Worm (Caenorhabditis elegans) whole organism, L1 larva: Measurements from ENCODE around the gene T12A7.2.

Experiments used
- ceh-8 ChIP-seq: fragments of 200-800 bp; sonication (Bioruptor generic); optimal IDR thresholded peaks from 2 replicates; lab custom pipeline; 2018; ENCODE audit warnings: mild to moderate bottlenecking, missing genetic modification characterization, moderate library complexity, missing compliant biosample characterization
- ceh-90 ChIP-seq: sonication (generic microtip); optimal IDR thresholded peaks from 2 replicates; lab custom pipeline; 2016; ENCODE audit warnings: missing genetic modification characterization, missing compliant biosample characterization
- ces-1 ChIP-seq: fragments of 150-350 bp; optimal IDR thresholded peaks from 2 replicates; lab custom pipeline; 2014; ENCODE audit warnings: missing biosample characterization, missing genetic modification reagents, missing genetic modification characterization
- dsc-1 ChIP-seq: sonication (generic microtip); optimal IDR thresholded peaks from 2 replicates; lab custom pipeline; 2016; ENCODE audit warnings: mild to moderate bottlenecking, missing genetic modification characterization, missing compliant biosample characterization
- efl-1 ChIP-seq, 4 experiments: fragments of 150-350 bp; optimal IDR thresholded peaks in 3 of 4; peaks in 1 of 4; 1 replicate in 1 of 4; 2 replicates in 3 of 4; lab custom pipeline; 2014; ENCODE audit warnings: missing biosample characterization in 2 of 4, missing genetic modification characterization in 2 of 4, missing genetic modification reagents in 2 of 4
- egl-13 ChIP-seq: sonication (generic microtip); optimal IDR thresholded peaks from 2 replicates; lab custom pipeline; 2016; ENCODE audit warnings: missing genotype, missing genetic modification reagents, missing genetic modification characterization, missing compliant biosample characterization
- egl-27 ChIP-seq, 2 experiments: fragments of 150-350 bp in 1 of 2; sonication (generic microtip); optimal IDR thresholded peaks; 3 replicates each; lab custom pipeline; 2017 to 2018; ENCODE audit warnings: missing biosample characterization in 2 of 2, missing genetic modification characterization in 2 of 2, missing genetic modification reagents in 2 of 2
- elt-2 ChIP-seq: sonication (generic microtip); optimal IDR thresholded peaks from 2 replicates; lab custom pipeline; 2016; ENCODE audit warnings: missing genetic modification characterization, mild to moderate bottlenecking, inconsistent platforms, missing compliant biosample characterization, missing genetic modification reagents
- elt-3 ChIP-seq, 6 experiments: fragments of 150-350 bp in 1 of 6; sonication (generic microtip); optimal IDR thresholded peaks; 2 replicates each; lab custom pipeline; 2017 to 2018; ENCODE audit warnings: missing biosample characterization in 6 of 6, missing genetic modification characterization in 6 of 6, inconsistent platforms in 1 of 6
- fkh-10 ChIP-seq: sonication (generic microtip); optimal IDR thresholded peaks from 2 replicates; lab custom pipeline; 2017; ENCODE audit warnings: missing biosample characterization, missing genetic modification reagents, missing genetic modification characterization
- fkh-4 ChIP-seq: sonication (generic microtip); optimal IDR thresholded peaks from 2 replicates; lab custom pipeline; 2016; ENCODE audit warnings: missing compliant biosample characterization, missing genetic modification characterization, borderline replicate concordance
- lin-14 ChIP-seq: fragments of 200-800 bp; sonication (Bioruptor generic); optimal IDR thresholded peaks from 2 replicates; lab custom pipeline; 2018; ENCODE audit warnings: mild to moderate bottlenecking, missing genetic modification characterization, moderate library complexity, missing compliant biosample characterization
- lin-15B ChIP-seq: fragments of 150-350 bp; sonication (generic microtip); optimal IDR thresholded peaks from 3 replicates; lab custom pipeline; 2014; ENCODE audit warnings: missing biosample characterization, missing genetic modification characterization
- lin-39 ChIP-seq: fragments of 150-350 bp; optimal IDR thresholded peaks from 2 replicates; lab custom pipeline; 2014; ENCODE audit warnings: missing biosample characterization, missing genetic modification reagents, missing genetic modification characterization
- lir-3 ChIP-seq: sonication (generic microtip); optimal IDR thresholded peaks from 2 replicates; lab custom pipeline; 2016; ENCODE audit warnings: mild to moderate bottlenecking, missing genetic modification characterization, moderate library complexity, missing compliant biosample characterization; ENCODE audit not compliant: poor library complexity
- lsy-2 ChIP-seq, 2 experiments: fragments of 150-350 bp; optimal IDR thresholded peaks; 2 replicates each; lab custom pipeline; 2014; ENCODE audit warnings: missing biosample characterization in 2 of 2, missing genetic modification characterization in 2 of 2
- nhr-19 ChIP-seq: fragments of 200-800 bp; sonication (Bioruptor generic); conservative IDR thresholded peaks from 2 replicates; pipeline ENCODE4 v1.3.6; 2022; ENCODE audit warnings: missing genetic modification characterization, missing compliant biosample characterization
- nhr-47 ChIP-seq: sonication (generic microtip); optimal IDR thresholded peaks from 2 replicates; lab custom pipeline; 2016; ENCODE audit warnings: mild to moderate bottlenecking, missing genetic modification characterization, moderate library complexity, missing compliant biosample characterization
- nhr-71 ChIP-seq: sonication (generic microtip); optimal IDR thresholded peaks from 2 replicates; lab custom pipeline; 2016; ENCODE audit warnings: mild to moderate bottlenecking, missing genetic modification characterization, moderate library complexity, missing compliant biosample characterization
- nhr-76 ChIP-seq: sonication (generic microtip); optimal IDR thresholded peaks from 2 replicates; lab custom pipeline; 2017; ENCODE audit warnings: missing biosample characterization, missing genetic modification characterization
- nhr-85 ChIP-seq: sonication (generic microtip); peaks from one replicate; lab custom pipeline; 2016; ENCODE audit warnings: missing genetic modification characterization, inconsistent platforms, missing compliant biosample characterization
- pag-3 ChIP-seq: sonication (generic microtip); optimal IDR thresholded peaks from 2 replicates; lab custom pipeline; 2017; ENCODE audit warnings: missing genetic modification characterization, mild to moderate bottlenecking, missing compliant biosample characterization, antibody characterized with exemption, borderline replicate concordance; ENCODE audit not compliant: insufficient read depth
- rnt-1 ChIP-seq: sonication (generic microtip); optimal IDR thresholded peaks from 2 replicates; lab custom pipeline; 2016; ENCODE audit warnings: mild to moderate bottlenecking, missing genetic modification characterization, moderate library complexity, missing compliant biosample characterization
- sup-37 ChIP-seq: fragments of 200-800 bp; sonication (Bioruptor generic); optimal IDR thresholded peaks from 2 replicates; lab custom pipeline; 2018; ENCODE audit warnings: mild to moderate bottlenecking, missing genetic modification characterization, missing compliant biosample characterization
- unc-86 ChIP-seq: sonication (generic microtip); optimal IDR thresholded peaks from 2 replicates; lab custom pipeline; 2016; ENCODE audit warnings: missing genetic modification characterization, missing compliant biosample characterization
- zip-4 ChIP-seq: fragments of 200-800 bp; sonication (Bioruptor generic); optimal IDR thresholded peaks from 2 replicates; lab custom pipeline; 2018; ENCODE audit warnings: mild to moderate bottlenecking, missing genetic modification characterization, moderate library complexity, missing compliant biosample characterization

T12A7.2 gene

DNA sequence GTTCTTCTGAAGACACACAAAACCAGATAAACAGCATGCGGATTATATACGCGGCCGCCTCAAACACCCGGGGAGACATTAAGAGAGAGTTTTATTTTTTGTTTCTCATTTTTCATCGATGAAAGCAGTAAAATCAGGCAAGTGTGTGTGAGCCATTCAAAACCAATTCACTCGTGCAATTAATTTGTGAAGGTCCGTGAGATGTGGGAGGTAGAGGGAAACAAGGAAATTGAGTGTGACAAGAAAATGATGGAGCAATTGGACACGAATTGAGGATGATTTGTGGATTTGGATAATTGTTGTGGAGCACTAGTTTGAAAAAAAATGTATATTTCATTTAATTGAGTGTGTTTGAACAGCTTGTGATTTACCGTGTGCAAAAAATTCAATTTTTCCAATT lies 26.9 kb upstream of the T12A7.2 start:
- TF ChIP-seq dsc-1 (tag; lab: Kevin White, UChicago) (peak; percentile 66), nhr-71 (no peak), unc-86 (tag; lab: Kevin White, UChicago) (no peak)

DNA sequence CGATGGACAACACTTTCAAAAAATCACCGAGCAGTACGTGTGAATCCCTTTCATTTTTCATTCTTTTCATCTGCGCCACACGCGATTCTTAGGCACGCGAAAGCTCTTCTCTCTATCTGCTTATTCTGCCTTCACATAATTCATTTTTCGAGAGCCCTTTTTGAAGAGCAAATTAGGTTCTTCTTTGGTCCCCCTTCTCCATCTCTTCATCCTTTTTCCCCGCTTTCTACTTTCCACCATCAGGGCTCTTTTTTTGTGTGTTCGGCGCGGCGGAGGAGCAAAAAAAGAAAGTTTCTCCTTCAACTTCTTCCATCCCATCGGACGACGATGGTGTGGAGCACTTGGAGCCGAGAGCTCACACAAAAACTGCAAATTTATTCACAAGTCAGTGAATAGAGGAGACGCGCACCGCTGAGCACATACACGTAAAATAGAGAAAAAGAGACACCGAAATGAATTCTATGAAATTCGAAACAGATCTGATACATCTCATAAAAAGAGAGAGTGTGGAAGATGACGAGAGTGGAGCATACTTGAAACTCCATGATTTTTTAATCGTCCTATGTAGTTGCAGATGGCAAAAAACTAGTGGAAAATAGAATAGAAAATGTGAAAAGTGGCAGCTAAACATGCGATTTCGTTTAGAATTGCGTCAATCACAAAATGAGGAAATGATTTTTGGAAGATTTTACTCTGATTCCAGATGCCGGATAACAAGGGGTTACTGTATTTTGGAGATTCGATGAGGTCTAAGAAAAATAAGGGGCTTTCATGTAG lies 24.3 kb upstream of the T12A7.2 start:
- TF ChIP-seq ces-1 (peak; percentile 11), nhr-71 (no peak), lin-14 (GFP tag; lab: Kevin White, UChicago) (peak; percentile 58), pag-3 (no peak), fkh-10 (GFP tag; lab: Kevin White, UChicago) (peak; percentile 76), unc-86 (tag; lab: Kevin White, UChicago) (peak; percentile 46), egl-13 (tag; lab: Kevin White, UChicago) (peak; percentile 16), fkh-4 (tag; lab: Kevin White, UChicago) (peak; percentile 90), sup-37 (no peak), dsc-1 (tag; lab: Kevin White, UChicago) (peak; percentile 98), zip-4 (GFP tag; lab: Kevin White, UChicago) (no peak), elt-3 (tag; optimal IDR thresholded peaks at IDR 0.05; lab: Kevin White, UChicago) (no peak)

DNA sequence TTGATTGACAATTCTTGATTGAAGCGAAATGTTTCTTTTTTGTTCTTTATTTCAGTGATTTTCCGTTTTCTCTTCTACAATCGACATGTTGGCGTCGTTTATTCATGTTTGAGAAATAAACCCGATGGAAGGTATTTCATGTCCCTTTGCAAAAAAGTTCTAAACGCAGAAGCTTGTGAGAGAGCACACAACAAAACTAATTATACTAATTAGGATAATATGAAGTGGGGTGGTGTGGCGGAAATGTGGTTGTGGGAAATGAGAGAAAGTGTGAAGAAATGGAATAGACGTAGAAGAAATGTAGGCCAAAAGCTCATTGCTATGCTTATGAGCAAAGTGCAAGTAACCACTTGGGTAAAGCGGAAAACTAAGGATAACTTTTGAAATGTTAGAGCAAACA lies 21.9 kb upstream of the T12A7.2 start:
- peak; percentile 31 for TF ChIP-seq lin-14 (GFP tag; lab: Kevin White, UChicago)
- peak; percentile 26 for TF ChIP-seq ceh-8 (GFP tag; lab: Kevin White, UChicago)
- no peak for TF ChIP-seq nhr-85 (tag; lab: Kevin White, UChicago)
- peak; percentile 82 for TF ChIP-seq dsc-1 (tag; lab: Kevin White, UChicago)

DNA sequence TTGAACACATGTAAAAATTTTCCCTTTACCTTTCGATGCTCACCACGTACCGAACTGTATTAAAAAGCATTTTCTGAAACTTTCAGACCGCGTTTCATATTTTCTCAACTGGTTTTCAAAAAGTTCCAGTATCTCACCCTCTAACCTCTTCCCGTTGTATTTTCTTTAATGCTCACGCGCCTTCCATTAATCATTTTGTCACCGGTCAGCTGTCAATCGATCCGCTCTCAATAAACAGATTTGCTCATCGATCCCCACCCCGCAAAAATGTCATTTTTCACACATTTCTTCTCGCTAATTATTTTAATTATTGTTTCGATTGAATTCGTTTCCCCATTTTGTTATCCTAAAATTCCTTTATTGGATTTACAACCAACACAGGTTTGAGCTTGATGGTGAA lies 18.1 kb upstream of the T12A7.2 start, which contains the start of gene lpr-2:
lpr-2 (plus strand) TSS at position 189 of the 400 bp plus-strand sequence.
- TF ChIP-seq lin-39 (peak; percentile 45), lsy-2 (tag; optimal IDR thresholded peaks at IDR 0.05; lab: Kevin White, UChicago) (peak in 1 of 2 experiments; percentile 3), egl-27 (tag; optimal IDR thresholded peaks at IDR 0.05; lab: Kevin White, UChicago) (no peak), rnt-1 (peak; percentile 47), nhr-71 (peak; percentile 26), nhr-19 (GFP tag; lab: Robert Waterston, UW) (0 out of 2 replicates have a peak, but pooled peaks have one; percentile 3), nhr-47 (tag; lab: Kevin White, UChicago) (no peak)

DNA sequence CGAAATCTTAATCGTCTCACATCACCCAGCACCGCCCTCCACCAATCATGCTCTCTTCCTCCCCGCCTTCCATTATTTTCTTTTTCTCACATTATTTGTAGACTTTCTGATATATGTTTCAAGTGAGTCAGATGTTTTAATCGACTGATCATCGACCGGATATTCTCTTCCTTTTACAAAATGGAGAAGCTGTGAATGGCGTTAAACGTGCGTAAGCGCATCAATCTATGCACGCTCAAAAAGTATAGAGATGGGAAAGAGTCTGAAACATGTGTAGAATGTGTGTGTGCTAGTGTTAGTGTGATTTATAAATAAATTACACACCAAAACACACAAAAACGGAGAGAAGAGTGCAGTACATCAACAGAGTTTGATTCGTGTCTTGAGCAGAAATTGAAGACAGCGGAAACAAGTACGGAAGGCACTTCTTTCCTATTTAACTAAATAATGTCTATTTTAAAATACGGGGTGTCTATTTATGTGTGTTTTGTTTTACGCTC lies 16.1 kb upstream of the T12A7.2 start:
- TF ChIP-seq nhr-71 (peak; percentile 75), lin-14 (GFP tag; lab: Kevin White, UChicago) (peak; percentile 13), nhr-85 (tag; lab: Kevin White, UChicago) (no peak), lir-3 (tag; lab: Kevin White, UChicago) (no peak), nhr-47 (tag; lab: Kevin White, UChicago) (peak; percentile 16), unc-86 (tag; lab: Kevin White, UChicago) (peak; percentile 21), egl-13 (tag; lab: Kevin White, UChicago) (peak; percentile 62)
- TF ChIP-seq, all 84 proteins: peak for 5

DNA sequence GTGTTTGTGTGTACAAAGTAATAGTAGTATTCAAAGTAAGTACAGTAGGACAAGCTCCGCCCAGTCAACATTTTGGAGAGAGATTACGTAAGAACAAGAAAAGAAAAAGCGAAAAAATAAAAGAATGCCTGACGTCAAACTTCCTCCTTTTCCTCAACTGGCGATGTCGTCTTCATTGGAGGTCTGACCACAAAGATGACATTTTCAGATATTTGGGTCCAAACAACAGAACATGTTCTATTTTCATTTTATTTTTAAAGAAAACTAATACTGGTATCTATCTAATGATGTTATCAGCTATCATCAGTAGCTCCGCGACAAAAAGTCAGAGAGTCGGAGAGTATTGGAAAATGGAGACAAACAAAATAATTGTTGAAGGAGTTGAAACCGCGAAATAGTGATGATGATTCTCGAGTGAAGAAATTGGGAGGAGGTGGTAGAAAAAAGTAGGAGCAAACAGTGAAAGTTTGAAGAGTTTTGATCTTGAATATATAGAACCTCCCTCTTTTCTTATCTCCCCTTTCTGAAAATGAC lies 12.8 kb upstream of the T12A7.2 start, which contains the start of gene lips-5:
lips-5 (minus strand) TSS at position 51 of the 534 bp plus-strand sequence.
- TF ChIP-seq nhr-76 (tag; lab: Kevin White, UChicago) = no peak
- peak; percentile 30 for TF ChIP-seq elt-2
- TF ChIP-seq lin-15B (tag; lab: Kevin White, UChicago) = no peak

DNA sequence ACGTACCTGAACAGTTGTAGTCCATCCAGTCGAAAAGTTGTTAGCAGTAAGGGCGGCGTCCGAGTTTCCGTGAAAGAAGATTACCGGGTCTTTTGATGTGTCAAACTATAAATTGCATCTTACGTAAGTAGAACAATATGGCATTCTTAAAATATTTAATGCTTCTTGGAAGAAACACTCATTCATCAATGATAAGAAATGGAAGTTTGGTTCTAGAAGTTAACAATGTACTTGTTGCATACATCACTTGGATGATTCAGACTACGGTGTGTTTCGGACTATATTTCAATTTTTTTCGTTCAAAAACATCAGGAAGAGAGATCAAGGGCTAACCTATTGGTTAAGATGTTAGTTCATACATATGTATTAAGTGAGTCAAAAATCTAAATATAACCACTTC lies 11.2 kb upstream of the T12A7.2 start:
- TF ChIP-seq efl-1 (optimal IDR thresholded peaks at IDR 0.05; lab: Kevin White, UChicago) (no peak), efl-1 (GFP tag; optimal IDR thresholded peaks at IDR 0.05 in 1 of 2; lab: Kevin White, UChicago) (peak in 1 of 2 experiments; percentile 94), ceh-90 (tag; lab: Kevin White, UChicago) (no peak)
